Fruit fly (Drosophila melanogaster): ENCODE results near the gene crol.

The crol gene

DNA sequence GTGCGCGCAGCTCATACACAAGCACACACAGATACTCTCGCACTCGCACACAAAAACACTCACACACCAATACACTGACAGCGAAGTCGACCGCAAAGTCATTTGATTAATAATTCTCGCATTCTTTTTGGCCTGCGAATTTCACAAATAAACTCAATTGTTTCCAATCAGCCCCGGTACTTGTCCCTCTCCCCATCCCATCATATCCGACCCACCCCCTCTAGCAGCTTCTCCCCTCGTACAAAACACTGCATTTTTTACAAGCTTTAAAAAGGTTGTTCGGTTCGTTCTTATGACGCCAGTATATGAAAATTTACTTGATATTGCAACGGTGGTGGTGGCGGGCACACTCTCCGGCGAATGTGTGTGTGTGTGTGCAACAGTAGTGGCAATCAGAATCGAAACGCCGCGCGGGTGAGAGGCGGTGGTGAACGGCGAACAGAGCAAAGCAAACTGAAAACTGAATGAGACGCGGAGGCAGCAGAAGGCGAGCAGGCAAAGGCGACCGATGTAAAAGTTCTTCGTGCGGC is 1.5 kb downstream of the crol start (continued):
- TF ChIP-seq CG4318 (GFP tag; optimal IDR thresholded peaks at IDR 0.05): no peak
- peak; percentile 1 for TF ChIP-seq Blimp-1 (GFP tag; optimal IDR thresholded peaks at IDR 0.05)
- TF ChIP-seq CG6163 (GFP tag; IDR thresholded peaks at IDR 0.05): peak; percentile 85
- TF ChIP-seq CG11902 (GFP tag; optimal IDR thresholded peaks at IDR 0.05): no peak
- no peak for TF ChIP-seq Smox (GFP tag; optimal IDR thresholded peaks at IDR 0.05)
- no peak for TF ChIP-seq CG6276 (GFP tag; optimal IDR thresholded peaks at IDR 0.05)
- peak; percentile 13 for TF ChIP-seq CG7368 (GFP tag; optimal IDR thresholded peaks at IDR 0.05)
- TF ChIP-seq CG8632 (GFP tag; optimal IDR thresholded peaks at IDR 0.05): no peak
- peak; percentile 46 for TF ChIP-seq CG16779 (tag; optimal IDR thresholded peaks at IDR 0.05)
- no peak for TF ChIP-seq CG8319 (GFP tag; optimal IDR thresholded peaks at IDR 0.05)
- peak; percentile 54 for TF ChIP-seq vri (GFP tag; optimal IDR thresholded peaks at IDR 0.05)
- TF ChIP-seq CG3919 (GFP tag; optimal IDR thresholded peaks at IDR 0.05): peak; percentile 39
- TF ChIP-seq Eip78C (GFP tag): peak; percentile 24
- TF ChIP-seq Ets21C (GFP tag; optimal IDR thresholded peaks at IDR 0.05): no peak
- peak; percentile 16 for TF ChIP-seq Ets96B (tag; optimal IDR thresholded peaks at IDR 0.05)
- peak; percentile 5 for TF ChIP-seq CG6808 (GFP tag; optimal IDR thresholded peaks at IDR 0.05)
- TF ChIP-seq eg (GFP tag; IDR thresholded peaks at IDR 0.05): peak; percentile 63
- TF ChIP-seq Sox15 (GFP tag; optimal IDR thresholded peaks at IDR 0.05): no peak
- TF ChIP-seq ss (GFP tag; optimal IDR thresholded peaks at IDR 0.05): peak; percentile 51 to 73
- no peak for TF ChIP-seq OdsH (GFP tag; optimal IDR thresholded peaks at IDR 0.05)
- TF ChIP-seq CG3032 (tag; optimal IDR thresholded peaks at IDR 0.05): no peak

DNA sequence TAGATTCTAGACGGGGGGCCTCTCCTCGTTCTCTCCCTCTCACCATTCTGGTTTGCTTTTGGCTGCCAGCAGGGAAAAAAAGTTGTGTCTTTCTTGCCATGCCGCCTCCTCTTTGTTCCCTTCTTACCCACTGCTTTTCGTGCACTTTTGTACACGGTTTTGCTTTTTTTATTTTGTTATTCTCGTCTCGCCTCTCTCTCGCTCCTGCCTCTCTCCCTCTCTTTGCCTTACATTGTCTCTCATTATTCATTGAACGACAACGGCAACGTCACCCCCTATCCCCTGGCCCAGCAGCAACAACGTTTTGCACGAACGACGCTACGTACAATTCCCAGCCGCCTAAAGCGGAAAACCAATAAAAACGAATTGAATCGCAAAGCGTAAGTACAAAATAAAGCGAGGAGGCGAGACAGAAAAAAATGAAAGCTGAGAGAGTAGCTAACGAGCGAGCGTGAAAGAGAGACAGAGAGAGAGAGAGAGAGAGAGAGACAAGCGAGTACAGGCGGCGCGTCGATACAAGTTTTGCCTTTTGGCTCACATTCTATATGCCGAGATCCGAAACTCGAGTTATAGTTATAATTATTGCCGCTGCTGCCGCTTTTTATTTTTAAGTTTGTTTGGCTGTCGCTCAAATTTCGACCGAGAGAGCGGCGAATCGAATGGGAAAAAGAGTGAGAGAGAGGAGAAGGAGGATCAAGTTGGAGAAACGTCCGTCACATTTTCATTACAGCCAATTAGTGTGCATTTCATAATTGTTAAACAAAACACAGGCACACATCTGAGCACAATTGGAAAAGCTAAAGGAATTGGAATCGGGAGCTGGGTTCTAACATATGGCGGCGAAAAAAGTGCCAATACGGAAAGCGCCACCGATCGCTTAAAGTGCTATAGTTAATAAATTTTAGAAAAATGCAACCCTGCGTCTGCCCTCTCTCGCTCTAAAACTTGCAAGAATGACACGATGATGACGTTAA is 2.2 kb downstream of the crol start:
- TF ChIP-seq fd59A (GFP tag; optimal IDR thresholded peaks at IDR 0.05) (peak; percentile 55), CG6163 (GFP tag; IDR thresholded peaks at IDR 0.05) (peak; percentile 95), cyc (GFP tag; optimal IDR thresholded peaks at IDR 0.05) (no peak), CG16779 (tag; optimal IDR thresholded peaks at IDR 0.05) (peak; percentile 88), Hr39 (GFP tag; optimal IDR thresholded peaks at IDR 0.05) (no peak), Eip78C (GFP tag) (peak; percentile 87), vri (GFP tag; optimal IDR thresholded peaks at IDR 0.05) (peak; percentile 81), net (GFP tag; optimal IDR thresholded peaks at IDR 0.05) (peak; percentile 76), CG8319 (GFP tag; optimal IDR thresholded peaks at IDR 0.05) (no peak), CG9139 (GFP tag; optimal IDR thresholded peaks at IDR 0.05) (peak; percentile 87), dsx (GFP tag; optimal IDR thresholded peaks at IDR 0.05; ENCODE audit: poor library complexity, severe bottlenecking) (peak; percentile 99), CG10669 (GFP tag; optimal IDR thresholded peaks at IDR 0.05) (peak; percentile 71), CG6808 (GFP tag; optimal IDR thresholded peaks at IDR 0.05) (peak; percentile 84), salr (GFP tag; optimal IDR thresholded peaks at IDR 0.05) (peak; percentile 62), CG4318 (GFP tag; optimal IDR thresholded peaks at IDR 0.05) (peak; percentile 21), acj6 (GFP tag; optimal IDR thresholded peaks at IDR 0.05) (no peak), fkh (GFP tag; optimal IDR thresholded peaks at IDR 0.05) (peak; percentile 10), Ets96B (tag; optimal IDR thresholded peaks at IDR 0.05) (peak; percentile 78), CG11762 (GFP tag; optimal IDR thresholded peaks at IDR 0.05; ENCODE audit: insufficient read depth) (no peak), Lpt (GFP tag; optimal IDR thresholded peaks at IDR 0.05) (peak; percentile 93), Ets21C (GFP tag; optimal IDR thresholded peaks at IDR 0.05) (no peak), Eip75B (GFP tag; optimal IDR thresholded peaks at IDR 0.05) (peak; percentile 58), eg (GFP tag; IDR thresholded peaks at IDR 0.05) (peak; percentile 87), CG32006 (GFP tag; optimal IDR thresholded peaks at IDR 0.05) (peak; percentile 73), Hr4 (GFP tag; optimal IDR thresholded peaks at IDR 0.05) (no peak), Sox102F (GFP tag; optimal IDR thresholded peaks at IDR 0.05) (peak; percentile 70), Sox14 (GFP tag; optimal IDR thresholded peaks at IDR 0.05) (peak; percentile 92), spab (GFP tag; optimal IDR thresholded peaks at IDR 0.05) (peak; percentile 82), CG3032 (tag; optimal IDR thresholded peaks at IDR 0.05) (peak; percentile 68), fd85E (GFP tag; optimal IDR thresholded peaks at IDR 0.05) (peak; percentile 12), CG7368 (GFP tag; optimal IDR thresholded peaks at IDR 0.05) (peak; percentile 52), achi (GFP tag; optimal IDR thresholded peaks at IDR 0.05) (peak; percentile 54), CG8632 (GFP tag; optimal IDR thresholded peaks at IDR 0.05) (peak; percentile 60), Met (GFP tag; optimal IDR thresholded peaks at IDR 0.05) (peak; percentile 33), CG31627 (GFP tag; optimal IDR thresholded peaks at IDR 0.05) (no peak), CG10631 (GFP tag; optimal IDR thresholded peaks at IDR 0.05) (peak; percentile 53), CG3919 (GFP tag; optimal IDR thresholded peaks at IDR 0.05) (peak; percentile 52), CG6792 (GFP tag; optimal IDR thresholded peaks at IDR 0.05) (peak; percentile 22)
